Worm (Caenorhabditis elegans) whole organism, L1 larva: ENCODE measurements around the gene ttll-11.

Source experiments
- aly-2 ChIP-seq: fragments of 150-350 bp; optimal IDR thresholded peaks from 2 replicates; lab custom pipeline; 2014; ENCODE audit warnings: missing biosample characterization, missing genetic modification characterization
- dpl-1 ChIP-seq, 3 experiments: fragments of 150-350 bp in 2 of 3; sonication (generic microtip) in 1 of 3; optimal IDR thresholded peaks; 2 replicates each; lab custom pipeline; 2014 to 2017; ENCODE audit warnings: missing biosample characterization in 3 of 3, missing genetic modification characterization in 3 of 3, missing genetic modification reagents in 3 of 3
- elt-2 ChIP-seq: sonication (generic microtip); optimal IDR thresholded peaks from 2 replicates; lab custom pipeline; 2016; ENCODE audit warnings: missing genetic modification characterization, mild to moderate bottlenecking, inconsistent platforms, missing compliant biosample characterization, missing genetic modification reagents
- fkh-10 ChIP-seq: sonication (generic microtip); optimal IDR thresholded peaks from 2 replicates; lab custom pipeline; 2017; ENCODE audit warnings: missing biosample characterization, missing genetic modification reagents, missing genetic modification characterization
- lin-13 ChIP-seq: fragments of 150-350 bp; optimal IDR thresholded peaks from 2 replicates; lab custom pipeline; 2014; ENCODE audit warnings: missing biosample characterization, missing genetic modification reagents, missing genetic modification characterization
- mef-2 ChIP-seq: fragments of 150-350 bp; optimal IDR thresholded peaks from 2 replicates; lab custom pipeline; 2014; ENCODE audit warnings: missing biosample characterization, missing genetic modification characterization
- nhr-11 ChIP-seq: fragments of 150-350 bp; optimal IDR thresholded peaks from 2 replicates; lab custom pipeline; 2014; ENCODE audit warnings: missing biosample characterization, missing genetic modification characterization
- nhr-28 ChIP-seq: fragments of 150-350 bp; optimal IDR thresholded peaks from 2 replicates; lab custom pipeline; 2014; ENCODE audit warnings: missing biosample characterization, missing genetic modification characterization
- pqm-1 ChIP-seq: sonication (generic microtip); optimal IDR thresholded peaks from 3 replicates; lab custom pipeline; 2017; ENCODE audit warnings: missing biosample characterization, missing genetic modification characterization
- skn-1 ChIP-seq: fragments of 150-350 bp; optimal IDR thresholded peaks from 2 replicates; lab custom pipeline; 2014; ENCODE audit warnings: missing biosample characterization, missing genetic modification characterization
- unc-62 ChIP-seq: fragments of 150-350 bp; optimal IDR thresholded peaks from 2 replicates; lab custom pipeline; 2014; ENCODE audit warnings: missing biosample characterization, missing genetic modification reagents, missing genetic modification characterization
- ztf-11 ChIP-seq, 2 experiments: sonication (generic microtip); optimal IDR thresholded peaks; 2 replicates each; lab custom pipeline; 2016 to 2017; ENCODE audit warnings: missing genetic modification characterization in 2 of 2, missing biosample characterization in 1 of 2, missing compliant biosample characterization in 1 of 2

DNA sequence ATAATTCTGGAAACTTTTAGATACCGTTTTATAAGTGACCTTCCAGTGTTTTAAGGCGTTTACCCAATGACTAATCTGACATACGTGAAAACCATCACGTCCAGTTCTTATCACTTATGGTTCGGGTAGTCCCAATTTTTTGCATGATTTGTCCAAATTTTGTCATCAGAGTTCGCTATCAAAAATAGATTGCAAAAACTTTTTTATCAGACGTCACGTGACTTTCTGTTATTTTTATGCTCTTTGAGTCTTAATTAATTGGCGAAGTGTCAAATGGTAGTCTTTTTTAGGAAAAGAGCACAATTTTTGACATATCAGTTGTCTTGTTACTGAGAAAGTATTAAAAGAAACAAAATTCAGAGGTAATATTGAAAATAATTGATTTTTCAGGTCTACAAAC is 32.1 kb downstream of the ttll-11 start:
- TF ChIP-seq nhr-11 (no peak), unc-62 (GFP tag; lab: Kevin White, UChicago) (no peak), dpl-1 (GFP tag; optimal IDR thresholded peaks at IDR 0.05; lab: Kevin White, UChicago) (no peak), elt-2 (tag; lab: Kevin White, UChicago) (peak; percentile 86), nhr-28 (no peak), lin-13 (GFP tag; lab: Kevin White, UChicago) (no peak), aly-2 (tag; lab: Kevin White, UChicago) (no peak), pqm-1 (tag; lab: Kevin White, UChicago) (no peak), skn-1 (tag; lab: Kevin White, UChicago) (no peak), ztf-11 (tag; optimal IDR thresholded peaks at IDR 0.05; lab: Kevin White, UChicago) (no peak), mef-2 (tag; lab: Kevin White, UChicago) (no peak), fkh-10 (GFP tag; lab: Kevin White, UChicago) (no peak)
